Fruit fly (Drosophila melanogaster): Measurements from ENCODE around the gene BG642163.

dm6 chr2L:4626994-4627393, 14.1 kb upstream of the BG642163 start:
- no peak for TF ChIP-seq bab1 (GFP tag; optimal IDR thresholded peaks at IDR 0.05)
- no peak for TF ChIP-seq cic (GFP tag; optimal IDR thresholded peaks at IDR 0.05)
- TF ChIP-seq CG5204 (GFP tag; optimal IDR thresholded peaks at IDR 0.05): no peak
- no peak for TF ChIP-seq toe (GFP tag; optimal IDR thresholded peaks at IDR 0.05)
- TF ChIP-seq Clk (GFP tag; optimal IDR thresholded peaks at IDR 0.05): no peak
- TF ChIP-seq cnc (optimal IDR thresholded peaks at IDR 0.05): no peak
